Worm (Caenorhabditis elegans) whole organism, young adult: ENCODE results near the gene aat-7.

Experiments
- D2030.7 ChIP-seq: fragments of 200-800 bp; sonication (Bioruptor generic); IDR thresholded peaks from 2 replicates; pipeline ENCODE4 v1.3.6; 2022; ENCODE audit warnings: missing genetic modification reagents, missing genetic modification characterization, missing compliant biosample characterization
- Y53G8AR.9 ChIP-seq: fragments of 200-800 bp; sonication (Bioruptor generic); conservative IDR thresholded peaks from 2 replicates; pipeline ENCODE4 v1.3.6; 2022; ENCODE audit warnings: missing genetic modification reagents, missing genetic modification characterization, missing compliant biosample characterization
- aptf-2 ChIP-seq: fragments of 200-800 bp; sonication (Bioruptor generic); conservative IDR thresholded peaks from 2 replicates; pipeline ENCODE4 v1.3.6; 2022; ENCODE audit warnings: missing genetic modification reagents, missing genetic modification characterization, missing compliant biosample characterization
- ceh-27 ChIP-seq: fragments of 200-800 bp; sonication (Bioruptor generic); optimal IDR thresholded peaks from 2 replicates; lab custom pipeline; 2018; ENCODE audit warnings: mild to moderate bottlenecking, missing genetic modification characterization, moderate library complexity, missing compliant biosample characterization
- dox-1 ChIP-seq: fragments of 200-800 bp; sonication (Bioruptor generic); IDR thresholded peaks from 2 replicates; pipeline ENCODE4 v1.3.6; 2022; ENCODE audit warnings: missing genetic modification reagents, missing genetic modification characterization, missing compliant biosample characterization
- madf-10 ChIP-seq: sonication (generic microtip); optimal IDR thresholded peaks from 2 replicates; lab custom pipeline; 2016; ENCODE audit warnings: mild to moderate bottlenecking, missing genetic modification characterization, missing compliant biosample characterization
- unc-130 ChIP-seq: sonication (generic microtip); optimal IDR thresholded peaks from 2 replicates; lab custom pipeline; 2016; ENCODE audit warnings: missing genetic modification reagents, missing genetic modification characterization, missing compliant biosample characterization
- unc-62 ChIP-seq: fragments of 150-350 bp; optimal IDR thresholded peaks from 2 replicates; lab custom pipeline; 2014; ENCODE audit warnings: missing biosample characterization, missing genetic modification reagents, missing genetic modification characterization

DNA sequence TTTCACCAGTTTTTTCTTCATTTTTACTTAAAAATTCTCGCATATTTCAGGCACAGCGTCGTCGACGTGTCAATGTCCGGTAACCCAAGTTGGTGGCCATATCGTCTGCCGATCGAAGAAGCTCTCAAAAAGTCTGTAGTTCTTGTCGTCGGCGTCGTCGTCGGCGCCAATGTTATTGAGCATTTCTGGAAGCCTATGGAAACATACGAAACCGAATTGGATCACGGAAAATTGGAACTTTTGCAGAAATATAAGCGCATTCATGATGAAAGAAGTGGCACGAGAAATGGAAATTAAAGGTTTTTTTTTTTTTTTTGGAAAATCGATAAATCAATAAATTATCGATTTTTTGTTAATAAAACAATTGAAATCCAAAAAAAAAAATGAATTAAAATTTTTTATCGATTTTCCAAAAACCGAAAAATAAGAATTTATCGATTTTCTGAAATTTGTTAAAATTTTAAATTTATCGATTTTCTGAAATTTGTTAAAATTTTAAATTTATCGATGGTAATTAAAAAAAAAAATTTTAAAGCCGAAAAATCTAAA, 25.8 kb downstream of the aat-7 start, which contains the start of gene alkb-1:
- TF ChIP-seq aptf-2, result no peak
- no peak for TF ChIP-seq madf-10
- no peak for TF ChIP-seq Y53G8AR.9
- TF ChIP-seq unc-130 (GFP tag; lab: Kevin White, UChicago), result no peak
- TF ChIP-seq ceh-27 (GFP tag; lab: Kevin White, UChicago), result no peak
- no peak for TF ChIP-seq unc-62 (GFP tag; lab: Kevin White, UChicago)
- TF ChIP-seq dox-1 (GFP tag; lab: Robert Waterston, UW), result no peak
- no peak for TF ChIP-seq D2030.7
